Fruit fly (Drosophila melanogaster): ENCODE measurements around the gene CG9259.

CG9259 gene

dm6 chr2L:21113546-21113945 is 24.4 kb downstream of the CG9259 start:
- no peak for TF ChIP-seq CG3726 (GFP tag; IDR thresholded peaks at IDR 0.05)
- peak; percentile 59 for TF ChIP-seq sens (GFP tag)

dm6 chr2L:21115687-21116086 is 26.5 kb downstream of the CG9259 start:
- peak; percentile 97 for TF ChIP-seq CG2199 (GFP tag; IDR thresholded peaks at IDR 0.05)
- no peak for TF ChIP-seq CG12744 (GFP tag; optimal IDR thresholded peaks at IDR 0.05)

dm6 chr2L:21135764-21136163 is 46.6 kb downstream of the CG9259 start:
- TF ChIP-seq CG8478 (optimal IDR thresholded peaks at IDR 0.05) = no peak
- TF ChIP-seq zen2 (GFP tag; IDR thresholded peaks at IDR 0.05; ENCODE audit: partially characterized antibody) = no peak
- TF ChIP-seq exex (tag; optimal IDR thresholded peaks at IDR 0.05) = no peak
- no peak for TF ChIP-seq gem (tag; optimal IDR thresholded peaks at IDR 0.05)
- no peak for TF ChIP-seq odd (GFP tag; optimal IDR thresholded peaks at IDR 0.05)

Measured in whole organism, embryonic.